Fruit fly (Drosophila melanogaster): ENCODE measurements around the gene CG42526.

CG42526 gene

DNA sequence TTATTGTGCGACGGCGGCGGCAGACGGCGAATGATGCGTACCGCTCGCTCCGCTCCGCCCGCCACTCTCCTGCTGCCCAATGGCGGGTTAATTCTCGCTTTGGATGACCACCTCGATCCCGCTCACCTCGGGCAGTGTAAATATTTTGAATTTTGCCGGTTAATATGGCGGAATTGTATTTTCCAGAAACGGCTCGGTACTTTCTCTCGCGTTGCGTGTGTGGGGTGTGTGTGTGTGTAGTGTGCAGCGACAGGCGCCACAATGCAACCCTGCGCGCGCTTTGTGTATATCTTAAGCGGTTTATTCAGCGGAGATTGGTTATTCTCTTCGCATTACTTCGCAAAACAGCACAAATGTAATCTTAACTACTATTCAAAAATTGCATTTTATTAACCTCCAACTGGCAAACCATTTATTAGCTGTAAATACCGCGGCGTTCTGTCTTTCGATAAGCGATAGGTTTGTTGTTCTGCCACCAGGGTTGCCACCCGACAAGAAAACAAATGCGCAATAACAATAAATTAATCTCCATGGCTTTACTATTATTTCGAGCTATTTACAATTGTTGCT is 20.7 kb upstream of the CG42526 start, which contains the start of the genes phol and CG3552 (continued):
- no peak for TF ChIP-seq svp (GFP tag)
- TF ChIP-seq CG3032 (tag; optimal IDR thresholded peaks at IDR 0.05), result no peak
- TF ChIP-seq vri (GFP tag; optimal IDR thresholded peaks at IDR 0.05), result no peak
- TF ChIP-seq Ets21C (GFP tag; optimal IDR thresholded peaks at IDR 0.05), result peak; percentile 8
- peak; percentile 2 for TF ChIP-seq Hr39 (GFP tag; optimal IDR thresholded peaks at IDR 0.05)
- TF ChIP-seq net (GFP tag; optimal IDR thresholded peaks at IDR 0.05), result no peak
- no peak for TF ChIP-seq Eip93F (GFP tag; optimal IDR thresholded peaks at IDR 0.05)
- TF ChIP-seq topi (GFP tag; optimal IDR thresholded peaks at IDR 0.05), result no peak
- no peak for TF ChIP-seq CG10631 (GFP tag; optimal IDR thresholded peaks at IDR 0.05)
- no peak for TF ChIP-seq cyc (GFP tag; optimal IDR thresholded peaks at IDR 0.05)
- TF ChIP-seq Eip78C (GFP tag), result peak; percentile 71
- no peak for TF ChIP-seq CG31627 (GFP tag; optimal IDR thresholded peaks at IDR 0.05)
- no peak for TF ChIP-seq CG10669 (GFP tag; optimal IDR thresholded peaks at IDR 0.05)
- TF ChIP-seq spab (GFP tag; optimal IDR thresholded peaks at IDR 0.05), result no peak
- no peak for TF ChIP-seq Eip75B (GFP tag; optimal IDR thresholded peaks at IDR 0.05)
- no peak for TF ChIP-seq Hr38 (GFP tag; optimal IDR thresholded peaks at IDR 0.05)

- TF ChIP-seq fd85E (GFP tag; optimal IDR thresholded peaks at IDR 0.05), result no peak
- TF ChIP-seq topi (GFP tag; optimal IDR thresholded peaks at IDR 0.05), result no peak
- no peak for TF ChIP-seq Lpt (GFP tag; optimal IDR thresholded peaks at IDR 0.05)
- TF ChIP-seq CG32006 (GFP tag; optimal IDR thresholded peaks at IDR 0.05), result no peak
- no peak for TF ChIP-seq dac (GFP tag; optimal IDR thresholded peaks at IDR 0.05)
- TF ChIP-seq CG8119 (GFP tag; IDR thresholded peaks at IDR 0.05), result no peak
- TF ChIP-seq CG6163 (GFP tag; IDR thresholded peaks at IDR 0.05), result no peak
- TF ChIP-seq svp (GFP tag), result no peak
- TF ChIP-seq net (GFP tag; optimal IDR thresholded peaks at IDR 0.05), result no peak
- TF ChIP-seq fd59A (GFP tag; optimal IDR thresholded peaks at IDR 0.05), result no peak
- no peak for TF ChIP-seq esn (GFP tag; optimal IDR thresholded peaks at IDR 0.05)
- no peak for TF ChIP-seq ss (GFP tag; optimal IDR thresholded peaks at IDR 0.05)
- no peak for TF ChIP-seq Smox (GFP tag; optimal IDR thresholded peaks at IDR 0.05)
- TF ChIP-seq CG8319 (GFP tag; optimal IDR thresholded peaks at IDR 0.05), result no peak
- TF ChIP-seq CG11902 (GFP tag; optimal IDR thresholded peaks at IDR 0.05), result no peak
- no peak for TF ChIP-seq CG31627 (GFP tag; optimal IDR thresholded peaks at IDR 0.05)
- TF ChIP-seq CG1621 (tag; optimal IDR thresholded peaks at IDR 0.05), result no peak
- no peak for TF ChIP-seq CG15336 (GFP tag; IDR thresholded peaks at IDR 0.05)
- TF ChIP-seq Eip78C (GFP tag), result no peak
- TF ChIP-seq achi (GFP tag; optimal IDR thresholded peaks at IDR 0.05), result no peak
Measured at dm6 chr3L:9452422-9452821, 17.2 kb upstream of the CG42526 start.

DNA sequence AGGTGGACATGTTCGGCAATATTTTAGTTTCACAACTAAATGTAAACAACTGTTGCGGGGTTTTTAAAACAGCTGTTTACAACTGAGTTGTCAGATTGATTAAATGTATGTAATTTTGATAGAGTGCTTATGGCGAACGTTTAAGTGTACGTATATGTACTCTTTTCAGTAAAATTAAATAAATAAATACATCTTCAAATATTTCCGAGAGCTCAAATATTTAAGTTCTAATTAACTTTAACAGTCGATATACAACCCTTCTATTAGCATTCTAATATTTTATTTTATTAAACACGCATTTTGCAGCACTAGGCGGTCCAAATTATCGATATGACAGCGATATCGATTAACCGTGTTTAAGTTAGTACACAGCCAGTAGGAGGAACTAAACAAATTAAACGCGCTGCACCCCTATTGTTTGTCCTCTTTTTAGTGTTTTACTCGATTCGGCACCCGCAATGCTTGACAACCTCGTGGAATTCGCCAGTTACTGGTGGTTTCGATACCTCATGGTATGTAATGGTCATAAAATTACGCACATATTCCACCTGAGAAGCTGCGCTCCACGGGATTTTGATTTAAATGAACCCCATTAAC is 16.4 kb upstream of the CG42526 start, which contains the start of the genes CG3448 and ghi:
TSS of gene CG3448 (minus strand) at position 51 of the 597 bp plus-strand sequence.
TSS of gene ghi (plus strand) at position 355 of the 597 bp plus-strand sequence.
- TF ChIP-seq Ets21C (GFP tag; optimal IDR thresholded peaks at IDR 0.05), result peak; percentile 31
- TF ChIP-seq Sox14 (GFP tag; optimal IDR thresholded peaks at IDR 0.05), result peak; percentile 30
- peak; percentile 49; the same call in 1 of the 2 replicates for TF ChIP-seq Gug (GFP tag; IDR thresholded peaks at IDR 0.05)
- TF ChIP-seq Eip78C (GFP tag), result peak; percentile 89
- no peak for TF ChIP-seq Sox102F (GFP tag; optimal IDR thresholded peaks at IDR 0.05)
- peak; percentile 75 for TF ChIP-seq esn (GFP tag; optimal IDR thresholded peaks at IDR 0.05)
- peak; percentile 66 for TF ChIP-seq Hr4 (GFP tag; optimal IDR thresholded peaks at IDR 0.05)
- TF ChIP-seq CG8119 (GFP tag; IDR thresholded peaks at IDR 0.05), result no peak
- peak; percentile 22 for TF ChIP-seq fd85E (GFP tag; optimal IDR thresholded peaks at IDR 0.05)
- peak; percentile 56 for TF ChIP-seq Ets96B (tag; optimal IDR thresholded peaks at IDR 0.05)
- no peak for TF ChIP-seq Hr38 (GFP tag; optimal IDR thresholded peaks at IDR 0.05)
- TF ChIP-seq svp (GFP tag), result peak; percentile 84
- peak; percentile 67 for TF ChIP-seq cyc (GFP tag; optimal IDR thresholded peaks at IDR 0.05)
- peak; percentile 23 for TF ChIP-seq CG31627 (GFP tag; optimal IDR thresholded peaks at IDR 0.05)
- TF ChIP-seq Sox15 (GFP tag; optimal IDR thresholded peaks at IDR 0.05), result no peak
- peak; percentile 49 for TF ChIP-seq CG11762 (GFP tag; optimal IDR thresholded peaks at IDR 0.05; ENCODE audit: insufficient read depth)
- peak in 1 of 2 experiments; percentile 66 for TF ChIP-seq ss (GFP tag; optimal IDR thresholded peaks at IDR 0.05)
- TF ChIP-seq spab (GFP tag; optimal IDR thresholded peaks at IDR 0.05), result no peak
- peak; percentile 73 for TF ChIP-seq CG3919 (GFP tag; optimal IDR thresholded peaks at IDR 0.05)
- peak; percentile 54 for TF ChIP-seq CG7368 (GFP tag; optimal IDR thresholded peaks at IDR 0.05)
- peak; percentile 63 for TF ChIP-seq Met (GFP tag; optimal IDR thresholded peaks at IDR 0.05)
- TF ChIP-seq CG6276 (GFP tag; optimal IDR thresholded peaks at IDR 0.05), result no peak
- no peak for TF ChIP-seq dac (GFP tag; optimal IDR thresholded peaks at IDR 0.05)
- no peak for TF ChIP-seq CG16779 (tag; optimal IDR thresholded peaks at IDR 0.05)
- peak; percentile 32 for TF ChIP-seq CG10669 (GFP tag; optimal IDR thresholded peaks at IDR 0.05)
- TF ChIP-seq Blimp-1 (GFP tag; optimal IDR thresholded peaks at IDR 0.05), result peak; percentile 25
- peak; percentile 58 for TF ChIP-seq dsx (GFP tag; optimal IDR thresholded peaks at IDR 0.05; ENCODE audit: poor library complexity, severe bottlenecking)
- peak; percentile 48 for TF ChIP-seq CG6792 (GFP tag; optimal IDR thresholded peaks at IDR 0.05)

Measured in whole organism, prepupa.